Worm (Caenorhabditis elegans) whole organism, young adult: Measurements from ENCODE around the gene Y67D8B.5.
A peak's percentile ranks its signal among the peaks of the same experiment; 100 is the strongest.

Source experiments
- B0336.3 ChIP-seq: fragments of 200-800 bp; sonication (Bioruptor generic); IDR thresholded peaks from 2 replicates; pipeline ENCODE4 v1.3.6; 2022; ENCODE audit warnings: missing genetic modification characterization, missing compliant biosample characterization
- D2030.7 ChIP-seq: fragments of 200-800 bp; sonication (Bioruptor generic); IDR thresholded peaks from 2 replicates; pipeline ENCODE4 v1.3.6; 2022; ENCODE audit warnings: missing genetic modification reagents, missing genetic modification characterization, missing compliant biosample characterization
- F10E7.11 ChIP-seq: sonication (generic microtip); optimal IDR thresholded peaks from 2 replicates; lab custom pipeline; 2017; ENCODE audit warnings: mild to moderate bottlenecking, missing genetic modification characterization, moderate library complexity, missing compliant biosample characterization
- F22D6.2 ChIP-seq: sonication (generic microtip); optimal IDR thresholded peaks from 2 replicates; lab custom pipeline; 2016; ENCODE audit warnings: mild to moderate bottlenecking, missing genetic modification characterization, missing compliant biosample characterization
- K12H6.12 ChIP-seq: fragments of 200-800 bp; sonication (Bioruptor generic); optimal IDR thresholded peaks from 2 replicates; lab custom pipeline; 2018; ENCODE audit warnings: mild to moderate bottlenecking, missing genetic modification characterization, missing compliant biosample characterization
- Y79H2A.3 ChIP-seq: fragments of 200-800 bp; sonication (Bioruptor generic); conservative IDR thresholded peaks from 2 replicates; pipeline ENCODE4 v1.3.6; 2022; ENCODE audit warnings: missing genetic modification reagents, missing genetic modification characterization, missing compliant biosample characterization
- ZK185.1 ChIP-seq: sonication (generic microtip); optimal IDR thresholded peaks from 2 replicates; lab custom pipeline; 2016; ENCODE audit warnings: mild to moderate bottlenecking, missing genetic modification characterization, missing compliant biosample characterization; ENCODE audit not compliant: poor library complexity, severe bottlenecking
- ama-1 ChIP-seq, 3 experiments: fragments of 150-350 bp in 1 of 3; sonication (generic microtip) in 2 of 3; optimal IDR thresholded peaks; 2 replicates each; lab custom pipeline; 2014 to 2018; ENCODE audit warnings: missing biosample characterization in 2 of 3, missing genetic modification characterization in 2 of 3, missing genetic modification reagents in 2 of 3
- atf-7 ChIP-seq: sonication (generic microtip); optimal IDR thresholded peaks from 2 replicates; lab custom pipeline; 2017; ENCODE audit warnings: mild to moderate bottlenecking, missing genetic modification characterization, missing compliant biosample characterization
- attf-5 ChIP-seq: fragments of 200-800 bp; sonication (Bioruptor generic); optimal IDR thresholded peaks from 2 replicates; lab custom pipeline; 2018; ENCODE audit warnings: mild to moderate bottlenecking, missing genetic modification characterization, missing compliant biosample characterization
- bed-2 ChIP-seq: fragments of 200-800 bp; sonication (Bioruptor generic); IDR thresholded peaks from 2 replicates; pipeline ENCODE4 v1.3.6; 2022; ENCODE audit warnings: missing genetic modification reagents, missing genetic modification characterization, missing compliant biosample characterization
- ccch-3 ChIP-seq: fragments of 200-800 bp; sonication (Bioruptor generic); optimal IDR thresholded peaks from 2 replicates; lab custom pipeline; 2018; ENCODE audit warnings: mild to moderate bottlenecking, missing genetic modification characterization, missing compliant biosample characterization
- cebp-1 ChIP-seq, 2 experiments: fragments of 200-800 bp in 1 of 2; sonication (Bioruptor generic) in 1 of 2; sonication (generic microtip) in 1 of 2; IDR thresholded peaks in 1 of 2; optimal IDR thresholded peaks in 1 of 2; 2 replicates each; pipeline versions ENCODE4 v1.3.6 to Lab custom; 2017 to 2022; ENCODE audit warnings: missing compliant biosample characterization in 2 of 2, missing genetic modification characterization in 2 of 2, mild to moderate bottlenecking in 1 of 2, missing genetic modification reagents in 1 of 2, moderate library complexity in 1 of 2
- ceh-27 ChIP-seq: fragments of 200-800 bp; sonication (Bioruptor generic); optimal IDR thresholded peaks from 2 replicates; lab custom pipeline; 2018; ENCODE audit warnings: mild to moderate bottlenecking, missing genetic modification characterization, moderate library complexity, missing compliant biosample characterization
- ceh-91 ChIP-seq: fragments of 200-800 bp; sonication (Bioruptor generic); IDR thresholded peaks from 2 replicates; pipeline ENCODE4 v1.3.6; 2022; ENCODE audit warnings: missing genetic modification reagents, missing genetic modification characterization, missing compliant biosample characterization
- chd-7 ChIP-seq: sonication (generic microtip); optimal IDR thresholded peaks from 2 replicates; lab custom pipeline; 2016; ENCODE audit warnings: mild to moderate bottlenecking, missing genetic modification characterization, moderate library complexity, missing compliant biosample characterization
- dox-1 ChIP-seq: fragments of 200-800 bp; sonication (Bioruptor generic); IDR thresholded peaks from 2 replicates; pipeline ENCODE4 v1.3.6; 2022; ENCODE audit warnings: missing genetic modification reagents, missing genetic modification characterization, missing compliant biosample characterization
- ekl-4 ChIP-seq: fragments of 200-800 bp; sonication (Bioruptor generic); IDR thresholded peaks from 2 replicates; pipeline ENCODE4 v1.3.6; 2022; ENCODE audit warnings: missing genetic modification reagents, missing genetic modification characterization, missing compliant biosample characterization
- ets-4 ChIP-seq: fragments of 200-800 bp; sonication (Bioruptor generic); optimal IDR thresholded peaks from 2 replicates; lab custom pipeline; 2018; ENCODE audit warnings: mild to moderate bottlenecking, missing genetic modification characterization, missing compliant biosample characterization
- hlh-12 ChIP-seq: sonication (generic microtip); optimal IDR thresholded peaks from 2 replicates; lab custom pipeline; 2016; ENCODE audit warnings: missing genetic modification characterization, missing compliant biosample characterization
- hmg-1.2 ChIP-seq: fragments of 200-800 bp; sonication (Bioruptor generic); IDR thresholded peaks from 2 replicates; pipeline ENCODE4 v1.3.6; 2022; ENCODE audit warnings: missing genetic modification reagents, missing genetic modification characterization, missing compliant biosample characterization
- let-526 ChIP-seq: fragments of 200-800 bp; sonication (Bioruptor generic); IDR thresholded peaks from 2 replicates; pipeline ENCODE4 v1.3.6; 2022; ENCODE audit warnings: missing genetic modification reagents, missing genetic modification characterization, missing compliant biosample characterization
- let-607 ChIP-seq, 2 experiments: fragments of 200-800 bp in 1 of 2; sonication (Bioruptor generic) in 1 of 2; sonication (generic microtip) in 1 of 2; optimal IDR thresholded peaks; 2 replicates each; lab custom pipeline; 2016 to 2018; ENCODE audit warnings: mild to moderate bottlenecking in 2 of 2, missing compliant biosample characterization in 2 of 2, missing genetic modification characterization in 2 of 2, moderate library complexity in 2 of 2, missing genotype in 1 of 2
- lin-35 ChIP-seq, 3 experiments: fragments of 150-350 bp in 2 of 3; sonication (generic microtip) in 1 of 3; optimal IDR thresholded peaks; 2 replicates each; lab custom pipeline; 2014 to 2018; ENCODE audit warnings: missing biosample characterization in 3 of 3, missing genetic modification characterization in 3 of 3, missing genetic modification reagents in 3 of 3
- lin-40 ChIP-seq: sonication (generic microtip); optimal IDR thresholded peaks from 2 replicates; lab custom pipeline; 2016; ENCODE audit warnings: missing genetic modification characterization, mild to moderate bottlenecking, missing compliant biosample characterization, missing genotype, missing genetic modification reagents
- lir-1 ChIP-seq: fragments of 200-800 bp; sonication (Bioruptor generic); conservative IDR thresholded peaks from 2 replicates; pipeline ENCODE4 v1.3.6; 2022; ENCODE audit warnings: missing genetic modification reagents, missing genetic modification characterization, missing compliant biosample characterization
- madf-10 ChIP-seq: sonication (generic microtip); optimal IDR thresholded peaks from 2 replicates; lab custom pipeline; 2016; ENCODE audit warnings: mild to moderate bottlenecking, missing genetic modification characterization, missing compliant biosample characterization
- mel-28 ChIP-seq: sonication (generic microtip); optimal IDR thresholded peaks from 2 replicates; lab custom pipeline; 2016; ENCODE audit warnings: borderline replicate concordance, mild to moderate bottlenecking, missing genetic modification characterization, missing compliant biosample characterization
- nhr-80 ChIP-seq: sonication (generic microtip); optimal IDR thresholded peaks from 2 replicates; lab custom pipeline; 2016; ENCODE audit warnings: missing genetic modification characterization, missing compliant biosample characterization
- nhr-90 ChIP-seq: sonication (generic microtip); optimal IDR thresholded peaks from 2 replicates; lab custom pipeline; 2016; ENCODE audit warnings: missing genotype, mild to moderate bottlenecking, missing genetic modification characterization, missing compliant biosample characterization
- pha-4 ChIP-seq: fragments of 150-350 bp; sonication (generic microtip); optimal IDR thresholded peaks from 2 replicates; lab custom pipeline; 2014; ENCODE audit warnings: missing biosample characterization, missing genetic modification reagents, missing genetic modification characterization
- snpc-4 ChIP-seq, 5 experiments: fragments of 150-350 bp in 1 of 5; sonication (generic microtip) in 4 of 5; optimal IDR thresholded peaks; 2 replicates each; lab custom pipeline; 2014 to 2018; ENCODE audit warnings: missing genetic modification characterization in 5 of 5, missing biosample characterization in 3 of 5, antibody characterized with exemption in 2 of 5, mild to moderate bottlenecking in 2 of 5, missing compliant biosample characterization in 2 of 5, missing genotype in 2 of 5, moderate library complexity in 2 of 5, missing genetic modification reagents in 1 of 5
- tbp1 ChIP-seq: fragments of 200-800 bp; sonication (Bioruptor generic); optimal IDR thresholded peaks from 2 replicates; lab custom pipeline; 2018; ENCODE audit warnings: mild to moderate bottlenecking, missing genetic modification characterization, missing compliant biosample characterization
- tbx-9 ChIP-seq: sonication (generic microtip); optimal IDR thresholded peaks from 2 replicates; lab custom pipeline; 2016; ENCODE audit warnings: borderline replicate concordance, missing genetic modification characterization, inconsistent platforms, missing compliant biosample characterization
- tlf-1 ChIP-seq: fragments of 200-800 bp; sonication (Bioruptor generic); optimal IDR thresholded peaks from 2 replicates; lab custom pipeline; 2018; ENCODE audit warnings: mild to moderate bottlenecking, missing genetic modification characterization, missing compliant biosample characterization
- unc-130 ChIP-seq: sonication (generic microtip); optimal IDR thresholded peaks from 2 replicates; lab custom pipeline; 2016; ENCODE audit warnings: missing genetic modification reagents, missing genetic modification characterization, missing compliant biosample characterization
- unc-62 ChIP-seq: fragments of 150-350 bp; optimal IDR thresholded peaks from 2 replicates; lab custom pipeline; 2014; ENCODE audit warnings: missing biosample characterization, missing genetic modification reagents, missing genetic modification characterization
- zfh-2 ChIP-seq: fragments of 200-800 bp; sonication (Bioruptor generic); conservative IDR thresholded peaks from 2 replicates; pipeline ENCODE4 v1.3.6; 2022; ENCODE audit warnings: missing genetic modification reagents, missing genetic modification characterization, missing compliant biosample characterization
- ztf-18 ChIP-seq: sonication (generic microtip); optimal IDR thresholded peaks from 2 replicates; lab custom pipeline; 2016; ENCODE audit warnings: missing genotype, mild to moderate bottlenecking, missing genetic modification characterization, missing compliant biosample characterization
- ztf-26 ChIP-seq: sonication (generic microtip); optimal IDR thresholded peaks from 2 replicates; lab custom pipeline; 2017; ENCODE audit warnings: missing genetic modification characterization, missing compliant biosample characterization

The Y67D8B.5 gene

DNA sequence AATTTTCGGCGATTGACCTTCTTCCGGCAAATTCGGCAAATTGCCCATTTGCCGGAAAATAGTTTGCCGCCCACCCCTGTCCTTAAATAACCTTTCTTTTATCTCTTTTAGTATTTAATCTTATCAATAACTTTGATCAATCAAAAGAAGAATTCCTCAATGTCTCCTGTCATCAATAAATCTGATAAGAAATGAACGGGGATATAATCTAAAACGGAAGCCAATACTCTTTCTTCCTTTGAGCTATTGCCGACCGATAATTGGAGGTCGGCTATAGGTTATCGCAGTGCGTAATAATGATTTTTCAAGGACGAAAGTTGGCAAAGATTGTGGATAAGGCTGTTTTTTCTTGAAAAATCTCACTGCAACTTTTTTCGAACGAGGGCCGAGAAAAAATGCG is 19.0 kb downstream of the Y67D8B.5 start:
- no peak for TF ChIP-seq F22D6.2 (tag; lab: Kevin White, UChicago)
- peak; percentile 27 for TF ChIP-seq unc-62

DNA sequence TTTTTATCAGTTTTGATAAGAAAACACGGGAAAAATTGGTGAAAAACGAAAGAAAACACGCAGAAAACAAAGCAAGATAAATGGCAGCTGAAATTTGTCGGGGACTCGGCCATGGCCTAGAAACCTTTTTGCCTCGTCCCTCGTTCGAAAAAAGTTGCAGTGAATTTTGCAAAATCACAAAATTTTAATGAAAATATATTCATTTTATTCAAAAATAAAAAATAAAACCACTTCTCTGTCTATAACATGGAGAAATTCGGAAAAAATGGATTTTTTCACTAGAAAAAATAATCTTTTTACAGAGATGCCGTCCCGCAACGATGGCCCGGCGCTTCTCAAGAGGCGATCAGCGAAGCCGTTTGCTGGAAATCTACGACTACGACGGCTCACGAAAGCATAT is 20.0 kb downstream of the Y67D8B.5 start, which contains the start of gene Y67D8A.2:
Gene Y67D8A.2 (plus strand): TSS at position 301 of the 400 bp plus-strand sequence.
- TF ChIP-seq D2030.7 (GFP tag; lab: Robert Waterston, UW) (no peak), tlf-1 (GFP tag; lab: Kevin White, UChicago) (no peak), mel-28 (no peak), Y79H2A.3 (GFP tag; lab: Robert Waterston, UW) (no peak), bed-2 (GFP tag; lab: Robert Waterston, UW) (no peak), madf-10 (no peak), hlh-12 (tag; lab: Kevin White, UChicago) (no peak), let-526 (no peak), ceh-91 (GFP tag; lab: Robert Waterston, UW) (no peak), ama-1 (optimal IDR thresholded peaks at IDR 0.05; lab: Kevin White, UChicago) (no peak), ama-1 (GFP tag; optimal IDR thresholded peaks at IDR 0.05; lab: Kevin White, UChicago) (no peak), B0336.3 (GFP tag; lab: Robert Waterston, UW) (no peak), pha-4 (tag; lab: Kevin White, UChicago) (no peak)

DNA sequence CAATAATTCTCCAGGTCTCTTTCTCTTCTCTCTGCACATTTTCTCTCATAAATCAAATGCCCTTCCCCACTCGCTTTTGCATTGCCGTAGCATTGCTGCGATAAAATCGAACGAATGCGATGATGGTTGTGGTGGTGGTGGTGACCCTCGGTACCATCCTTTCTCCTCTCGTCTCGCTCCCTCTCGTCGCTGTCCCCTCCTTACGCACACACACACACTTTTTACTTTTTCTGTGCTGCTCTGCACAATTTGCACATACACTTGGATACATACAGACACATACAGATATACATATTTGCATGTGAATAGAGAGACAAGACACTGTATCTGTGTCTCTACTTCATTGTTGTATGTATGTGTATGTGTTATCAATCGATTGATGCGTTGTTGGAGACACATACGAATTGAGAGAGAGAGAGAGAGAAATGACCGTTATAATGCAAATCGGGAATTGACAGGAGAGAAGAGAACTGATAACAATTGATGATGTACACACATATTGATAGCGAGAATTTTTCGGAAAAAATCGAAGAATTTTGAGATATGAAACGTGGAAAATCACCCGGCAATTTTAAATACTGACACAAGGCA is 25.5 kb downstream of the Y67D8B.5 start:
- TF ChIP-seq dox-1 (GFP tag; lab: Robert Waterston, UW) = peak; percentile 75
- TF ChIP-seq nhr-90 = peak; percentile 64
- TF ChIP-seq bed-2 (GFP tag; lab: Robert Waterston, UW) = no peak
- TF ChIP-seq K12H6.12 (tag; lab: Kevin White, UChicago) = peak; percentile 2
- TF ChIP-seq ets-4 (GFP tag; lab: Kevin White, UChicago) = peak; percentile 77
- TF ChIP-seq nhr-80 (tag; lab: Kevin White, UChicago) = peak; percentile 98
- TF ChIP-seq lin-40 = peak; percentile 42
- TF ChIP-seq pha-4 (tag; lab: Kevin White, UChicago) = no peak
- TF ChIP-seq hlh-12 (tag; lab: Kevin White, UChicago) = no peak
- TF ChIP-seq lin-35 (GFP tag; optimal IDR thresholded peaks at IDR 0.05; lab: Kevin White, UChicago) = no peak
- peak; percentile 52 for TF ChIP-seq hmg-1.2 (GFP tag; lab: Robert Waterston, UW)
- TF ChIP-seq ceh-27 (GFP tag; lab: Kevin White, UChicago) = no peak
- no peak for TF ChIP-seq F10E7.11 (tag; lab: Kevin White, UChicago)
- TF ChIP-seq tbp1 (GFP tag; lab: Kevin White, UChicago) = peak; percentile 20
- TF ChIP-seq lir-1 = peak; percentile 5; the same call in 1 of the 2 replicates
- TF ChIP-seq ztf-18 (tag; lab: Kevin White, UChicago) = no peak
- no peak for TF ChIP-seq snpc-4 (GFP tag; optimal IDR thresholded peaks at IDR 0.05; lab: Kevin White, UChicago)
- peak in 2 of 4 experiments; percentile 42 to 47 for TF ChIP-seq snpc-4 (tag; optimal IDR thresholded peaks at IDR 0.05; lab: Kevin White, UChicago)
- TF ChIP-seq cebp-1 (GFP tag; IDR thresholded peaks at IDR 0.05; lab: Robert Waterston, UW) = no peak
- peak; percentile 60 for TF ChIP-seq cebp-1 (tag; optimal IDR thresholded peaks at IDR 0.05; lab: Kevin White, UChicago)
- peak; percentile 48 for TF ChIP-seq chd-7
- no peak for TF ChIP-seq unc-130
- 0 out of 2 replicates have a peak, but pooled peaks have one; percentile 27 for TF ChIP-seq ekl-4
- TF ChIP-seq ZK185.1 = no peak
- TF ChIP-seq B0336.3 (GFP tag; lab: Robert Waterston, UW) = peak; percentile 53; the same call in 1 of the 2 replicates
- no peak for TF ChIP-seq ccch-3
- TF ChIP-seq atf-7 (tag; lab: Kevin White, UChicago) = peak; percentile 82
- peak; percentile 61 for TF ChIP-seq unc-62
- TF ChIP-seq let-607 (tag; optimal IDR thresholded peaks at IDR 0.05; lab: Kevin White, UChicago) = peak; percentile 83 to 87
- TF ChIP-seq ztf-26 (tag; lab: Kevin White, UChicago) = no peak
- peak; percentile 54; the same call in 1 of the 2 replicates for TF ChIP-seq zfh-2 (GFP tag; lab: Robert Waterston, UW)
- peak; percentile 59 for TF ChIP-seq attf-5 (GFP tag; lab: Kevin White, UChicago)
- no peak for TF ChIP-seq tbx-9 (tag; lab: Kevin White, UChicago)
